Fruit fly (Drosophila melanogaster) whole organism, wandering third instar larva: ENCODE results near the gene mthl15.

ENCODE experiments used
- Abd-B ChIP-seq: fragments of >200 bp; optimal IDR thresholded peaks from 2 replicates; lab custom pipeline; 2017; ENCODE audit warnings: missing biosample characterization, missing genetic modification characterization
- CG9705 ChIP-seq: fragments of 200-800 bp; sonication (Bioruptor generic); optimal IDR thresholded peaks from 2 replicates; lab custom pipeline; 2018; ENCODE audit warnings: missing biosample characterization, mild to moderate bottlenecking, missing genetic modification characterization
- CrebA ChIP-seq: fragments of 200-800 bp; sonication (Bioruptor generic); optimal IDR thresholded peaks from 2 replicates; lab custom pipeline; 2016; ENCODE audit warnings: missing biosample characterization, mild to moderate bottlenecking, missing genetic modification characterization, borderline replicate concordance
- Dfd ChIP-seq: fragments of >200 bp; optimal IDR thresholded peaks from 2 replicates; lab custom pipeline; 2017; ENCODE audit warnings: missing biosample characterization, missing genetic modification characterization
- GATAd ChIP-seq: sonication (Bioruptor generic); optimal IDR thresholded peaks from 2 replicates; lab custom pipeline; 2016; ENCODE audit warnings: missing biosample characterization, missing genetic modification characterization
- Hnf4 ChIP-seq: fragments of 200-800 bp; sonication (Bioruptor generic); optimal IDR thresholded peaks from 2 replicates; lab custom pipeline; 2016; ENCODE audit warnings: missing biosample characterization, mild to moderate bottlenecking, missing genetic modification characterization
- Hr78 ChIP-seq: fragments of >200 bp; optimal IDR thresholded peaks from 2 replicates; lab custom pipeline; 2017; ENCODE audit warnings: missing biosample characterization, missing genetic modification characterization
- Hr83 ChIP-seq: fragments of 200-300 bp; sonication (Bioruptor generic); optimal IDR thresholded peaks from 2 replicates; lab custom pipeline; 2016; ENCODE audit warnings: missing biosample characterization, mild to moderate bottlenecking, missing genetic modification characterization, moderate library complexity; ENCODE audit not compliant: poor library complexity, severe bottlenecking
- Jra ChIP-seq: sonication (Bioruptor generic); optimal IDR thresholded peaks from 2 replicates; lab custom pipeline; 2016; ENCODE audit warnings: missing biosample characterization, missing genetic modification characterization
- Myc ChIP-seq: fragments of >200 bp; optimal IDR thresholded peaks from 2 replicates; lab custom pipeline; 2017
- N ChIP-seq: fragments of >200 bp; optimal IDR thresholded peaks from 2 replicates; lab custom pipeline; 2018; ENCODE audit warnings: missing biosample characterization, missing external identifiers, missing genetic modification characterization
- OdsH ChIP-seq: fragments of 200-800 bp; sonication (Bioruptor generic); optimal IDR thresholded peaks from 2 replicates; lab custom pipeline; 2016; ENCODE audit warnings: missing biosample characterization, mild to moderate bottlenecking, missing genetic modification characterization
- Rel ChIP-seq, 2 experiments: fragments of 200-800 bp; sonication (Bioruptor generic) in 1 of 2; optimal IDR thresholded peaks; 2 replicates in 1 of 2; 3 replicates in 1 of 2; lab custom pipeline; 2016 to 2019; ENCODE audit warnings: mild to moderate bottlenecking in 2 of 2, missing biosample characterization in 2 of 2, missing genetic modification characterization in 2 of 2, moderate library complexity in 1 of 2
- Sp1 ChIP-seq: fragments of 200-800 bp; sonication (Bioruptor generic); optimal IDR thresholded peaks from 3 replicates; lab custom pipeline; 2019; ENCODE audit warnings: missing biosample characterization, mild to moderate bottlenecking, missing genetic modification characterization, moderate library complexity
- Vsx2 ChIP-seq: fragments of 200-300, 225-300 bp; sonication (Bioruptor generic); optimal IDR thresholded peaks from 2 replicates; lab custom pipeline; 2018; ENCODE audit warnings: missing biosample characterization, missing genetic modification characterization; ENCODE audit not compliant: partially characterized antibody
- br ChIP-seq: fragments of 200-800 bp; sonication (Bioruptor generic); optimal IDR thresholded peaks from 2 replicates; lab custom pipeline; 2016; ENCODE audit warnings: missing biosample characterization, missing genetic modification characterization
- brk ChIP-seq: fragments of 200-800 bp; sonication (Bioruptor generic); optimal IDR thresholded peaks from 2 replicates; lab custom pipeline; 2016; ENCODE audit warnings: missing biosample characterization, mild to moderate bottlenecking, missing genetic modification characterization
- dl ChIP-seq, 2 experiments: fragments of 175-275, 200-275 bp in 1 of 2; fragments of 200-275 bp in 1 of 2; sonication (Bioruptor generic); optimal IDR thresholded peaks; lab custom pipeline; 2018; ENCODE audit warnings: mild to moderate bottlenecking in 2 of 2, missing biosample characterization in 2 of 2, missing genetic modification characterization in 2 of 2, moderate library complexity in 2 of 2; ENCODE audit not compliant: partially characterized antibody in 2 of 2, insufficient read depth in 1 of 2
- dsf ChIP-seq: sonication (Bioruptor generic); optimal IDR thresholded peaks from 2 replicates; lab custom pipeline; 2016; ENCODE audit warnings: missing biosample characterization, missing genetic modification characterization, borderline replicate concordance
- ey ChIP-seq: fragments of 200-800 bp; sonication (Bioruptor generic); optimal IDR thresholded peaks from 2 replicates; lab custom pipeline; 2016; ENCODE audit warnings: missing biosample characterization, missing genetic modification characterization
- foxo ChIP-seq, 2 experiments: fragments of 200-800 bp; sonication (Bioruptor generic); optimal IDR thresholded peaks; 2 replicates in 1 of 2; 3 replicates in 1 of 2; lab custom pipeline; 2016 to 2017; ENCODE audit warnings: missing biosample characterization in 2 of 2, missing genetic modification characterization in 2 of 2
- jim ChIP-seq: fragments of 175-275, 200-325 bp; sonication (Bioruptor generic); optimal IDR thresholded peaks from 2 replicates; lab custom pipeline; 2016; ENCODE audit warnings: missing biosample characterization, mild to moderate bottlenecking, missing genetic modification characterization
- lola ChIP-seq: fragments of >200 bp; optimal IDR thresholded peaks from 2 replicates; lab custom pipeline; 2017; ENCODE audit warnings: missing biosample characterization, missing genetic modification characterization
- pan ChIP-seq: fragments of >200 bp; optimal IDR thresholded peaks from 2 replicates; lab custom pipeline; 2017
- psq ChIP-seq: fragments of 200-800 bp; sonication (Bioruptor generic); optimal IDR thresholded peaks from 3 replicates; lab custom pipeline; 2017; ENCODE audit warnings: missing biosample characterization, mild to moderate bottlenecking, missing genetic modification characterization, moderate library complexity
- sage ChIP-seq: fragments of 200-800 bp; sonication (Bioruptor generic); optimal IDR thresholded peaks from 2 replicates; lab custom pipeline; 2016; ENCODE audit warnings: missing biosample characterization, mild to moderate bottlenecking, missing genetic modification characterization
- sv ChIP-seq: fragments of 200-800 bp; sonication (Bioruptor generic); optimal IDR thresholded peaks from 3 replicates; lab custom pipeline; 2016; ENCODE audit warnings: missing biosample characterization, missing genetic modification characterization
- tai ChIP-seq: sonication (Bioruptor generic); optimal IDR thresholded peaks from 2 replicates; lab custom pipeline; 2016; ENCODE audit warnings: missing biosample characterization, missing genetic modification characterization
- usp ChIP-seq: fragments of >200 bp; optimal IDR thresholded peaks from 2 replicates; lab custom pipeline; 2017; ENCODE audit warnings: missing biosample characterization, missing genetic modification characterization
- woc ChIP-seq: sonication (Bioruptor generic); optimal IDR thresholded peaks from 2 replicates; lab custom pipeline; 2016; ENCODE audit warnings: missing biosample characterization, mild to moderate bottlenecking, missing genetic modification characterization

Gene mthl15

DNA sequence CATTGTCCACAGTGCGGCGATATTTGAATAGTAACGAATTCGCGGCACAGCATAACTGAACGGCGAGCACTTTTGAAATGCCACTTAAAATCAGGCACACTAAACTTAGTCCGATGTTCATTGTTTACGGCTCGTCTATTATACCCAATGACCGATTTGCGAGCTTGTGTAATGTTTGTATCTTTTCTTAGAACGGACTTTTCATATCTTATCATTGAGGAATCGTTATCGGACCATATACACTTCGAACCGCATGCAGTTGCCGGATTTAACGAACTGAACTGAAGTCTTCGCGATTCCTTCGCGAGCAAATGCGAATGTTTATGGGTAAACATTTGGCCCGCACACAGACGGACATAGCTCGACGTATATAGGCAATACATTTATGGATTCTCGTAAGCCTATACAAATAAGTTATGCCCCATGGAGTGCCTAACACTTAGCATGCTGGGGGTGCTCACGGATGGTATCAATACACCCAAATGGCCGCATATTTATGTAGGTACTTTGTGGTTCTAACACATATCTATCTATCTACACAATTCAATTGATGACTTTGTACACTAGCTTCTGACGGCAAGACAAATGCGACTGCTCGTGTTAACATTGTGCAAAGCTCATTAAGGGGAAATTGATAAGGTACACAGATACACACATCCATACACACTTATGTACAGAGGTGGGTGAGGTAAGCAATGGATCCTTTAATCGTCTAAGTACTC, at the start of gene mthl15:
TSS of gene mthl15 (minus strand) at position 593 of the 722 bp plus-strand sequence.
- no peak for TF ChIP-seq dl (GFP tag; optimal IDR thresholded peaks at IDR 0.05; lab: Kevin White, UChicago; ENCODE audit: insufficient read depth in 1 of 2, partially characterized antibody in 2 of 2)
- TF ChIP-seq sv (GFP tag; lab: Kevin White, UChicago): no peak
- TF ChIP-seq Hnf4 (GFP tag; lab: Kevin White, UChicago): no peak
- no peak for TF ChIP-seq usp (GFP tag; lab: Kevin White, UChicago)
- no peak for TF ChIP-seq pan (lab: Kevin White, UChicago)
- no peak for TF ChIP-seq GATAd (GFP tag; lab: Kevin White, UChicago)
- TF ChIP-seq lola (GFP tag; lab: Kevin White, UChicago): no peak
- TF ChIP-seq Vsx2 (GFP tag; lab: Kevin White, UChicago): no peak
- TF ChIP-seq, all 38 proteins: peak for 0

dm6 chr2L:10280772-10281171, 42.7 kb upstream of the mthl15 start, which contains the start of gene CG34043:
Gene CG34043 (minus strand): TSS chr2L:10280872.
- no peak for TF ChIP-seq lola (GFP tag; lab: Kevin White, UChicago)
- no peak for TF ChIP-seq Abd-B (GFP tag; lab: Kevin White, UChicago)
- no peak for TF ChIP-seq woc (GFP tag; lab: Kevin White, UChicago)
- no peak for TF ChIP-seq Dfd (GFP tag; lab: Kevin White, UChicago)
- TF ChIP-seq Vsx2 (GFP tag; lab: Kevin White, UChicago): no peak
- TF ChIP-seq CG9705: no peak
- TF ChIP-seq Rel (GFP tag; optimal IDR thresholded peaks at IDR 0.05; lab: Kevin White, UChicago): no peak
- TF ChIP-seq Rel (tag; optimal IDR thresholded peaks at IDR 0.05; lab: Kevin White, UChicago): no peak
- no peak for TF ChIP-seq OdsH (GFP tag; lab: Kevin White, UChicago)
- TF ChIP-seq usp (GFP tag; lab: Kevin White, UChicago): no peak

DNA sequence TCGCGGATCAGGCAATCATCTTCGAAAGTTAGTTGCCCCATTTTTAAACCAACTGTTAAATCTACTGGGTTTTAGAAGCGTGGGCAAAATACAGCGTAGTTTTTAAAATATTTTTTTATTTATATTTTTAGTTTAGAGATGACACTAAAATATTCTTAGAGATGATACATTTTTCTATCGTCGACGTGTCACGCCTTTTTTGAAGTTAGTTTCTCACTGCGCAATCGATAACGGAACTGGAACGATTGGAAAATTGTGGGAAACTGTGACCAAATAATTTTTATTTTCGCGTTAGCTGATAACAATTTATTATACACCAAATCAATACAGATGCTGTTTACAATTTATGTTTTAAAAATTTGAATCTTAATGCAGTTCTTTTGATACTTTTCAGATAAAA, 40.5 kb upstream of the mthl15 start, which contains the start of gene Utx:
TSS of gene Utx (minus strand) at position 154 of the 400 bp plus-strand sequence.
- no peak for TF ChIP-seq Myc
- no peak for TF ChIP-seq Hr78 (GFP tag; lab: Kevin White, UChicago)
- TF ChIP-seq lola (GFP tag; lab: Kevin White, UChicago): no peak
- TF ChIP-seq Dfd (GFP tag; lab: Kevin White, UChicago): no peak
- TF ChIP-seq Abd-B (GFP tag; lab: Kevin White, UChicago): no peak
- TF ChIP-seq usp (GFP tag; lab: Kevin White, UChicago): no peak
- no peak for TF ChIP-seq CG9705
- TF ChIP-seq woc (GFP tag; lab: Kevin White, UChicago): peak; percentile 71
- TF ChIP-seq brk: no peak
- no peak for TF ChIP-seq br (GFP tag; lab: Kevin White, UChicago)
- TF ChIP-seq N: no peak
- no peak for TF ChIP-seq Sp1 (GFP tag; lab: Kevin White, UChicago)
- peak; percentile 23 for TF ChIP-seq Hr83 (GFP tag; lab: Kevin White, UChicago)
- no peak for TF ChIP-seq Jra (GFP tag; lab: Kevin White, UChicago)
- TF ChIP-seq Rel (GFP tag; optimal IDR thresholded peaks at IDR 0.05; lab: Kevin White, UChicago): no peak
- no peak for TF ChIP-seq Rel (tag; optimal IDR thresholded peaks at IDR 0.05; lab: Kevin White, UChicago)
- no peak for TF ChIP-seq sv (GFP tag; lab: Kevin White, UChicago)
- TF ChIP-seq CrebA (GFP tag; lab: Kevin White, UChicago): no peak

DNA sequence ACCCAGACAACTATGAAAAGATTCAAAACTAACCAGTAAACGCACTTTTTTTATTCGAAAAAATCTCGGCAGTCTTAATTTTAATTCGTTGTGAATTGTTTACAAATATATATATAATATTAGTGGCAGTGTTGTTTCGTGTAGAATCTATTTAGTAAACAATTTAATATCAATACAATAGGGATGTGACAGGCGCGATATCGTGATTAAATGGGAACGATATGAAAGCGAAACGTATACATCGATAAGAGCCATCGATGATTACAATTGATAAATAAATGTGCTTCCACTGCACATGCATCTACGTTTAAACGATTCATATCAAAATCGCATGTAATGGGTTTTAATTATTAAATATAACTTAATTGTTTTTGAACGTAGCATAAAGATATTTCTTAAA, 39.2 kb upstream of the mthl15 start:
- TF ChIP-seq brk (peak; percentile 12), Hr83 (GFP tag; lab: Kevin White, UChicago) (peak; percentile 74), woc (GFP tag; lab: Kevin White, UChicago) (peak; percentile 27), lola (GFP tag; lab: Kevin White, UChicago) (no peak)

DNA sequence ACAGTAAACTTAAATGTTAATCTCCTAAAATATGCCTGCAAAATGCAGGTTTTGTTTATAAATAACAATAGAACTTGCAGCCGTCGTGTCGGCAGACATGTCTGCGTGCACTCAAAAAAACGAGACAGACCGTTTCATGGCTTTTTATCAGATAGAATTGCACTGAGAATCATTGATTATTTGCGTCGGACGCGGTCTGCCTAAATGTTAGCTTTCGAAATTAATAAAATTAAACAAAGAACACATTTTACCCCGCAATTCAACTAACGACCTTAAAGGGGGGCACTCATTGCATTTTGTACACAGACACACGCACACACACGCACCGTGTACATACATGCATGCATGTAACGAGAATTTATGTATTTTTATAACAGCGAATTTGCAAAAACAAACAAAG, 38.7 kb upstream of the mthl15 start:
- peak; percentile 9 for TF ChIP-seq N
- TF ChIP-seq dsf (GFP tag; lab: Kevin White, UChicago): no peak
- peak; percentile 52 for TF ChIP-seq tai (GFP tag; lab: Kevin White, UChicago)
- no peak for TF ChIP-seq Hr78 (GFP tag; lab: Kevin White, UChicago)
- TF ChIP-seq Jra (GFP tag; lab: Kevin White, UChicago): peak; percentile 40
- TF ChIP-seq Dfd (GFP tag; lab: Kevin White, UChicago): no peak
- TF ChIP-seq jim (GFP tag; lab: Kevin White, UChicago): no peak
- TF ChIP-seq Myc: no peak
- TF ChIP-seq ey (GFP tag; lab: Kevin White, UChicago): peak; percentile 66
- TF ChIP-seq psq (GFP tag; lab: Kevin White, UChicago): peak; percentile 33
- TF ChIP-seq CG9705: no peak
- no peak for TF ChIP-seq sage (GFP tag; lab: Kevin White, UChicago)
- TF ChIP-seq usp (GFP tag; lab: Kevin White, UChicago): no peak
- peak; percentile 14 to 54 for TF ChIP-seq foxo (GFP tag; optimal IDR thresholded peaks at IDR 0.05; lab: Kevin White, UChicago)
- TF ChIP-seq OdsH (GFP tag; lab: Kevin White, UChicago): peak; percentile 60
- TF ChIP-seq Hnf4 (GFP tag; lab: Kevin White, UChicago): peak; percentile 58
